Worm (Caenorhabditis elegans) whole organism, early embryonic: ENCODE results near the gene W01A11.1.

Source experiments
- F13C5.2 ChIP-seq: sonication (generic microtip); optimal IDR thresholded peaks from 2 replicates; lab custom pipeline; 2017; ENCODE audit warnings: mild to moderate bottlenecking, missing genetic modification characterization, inconsistent platforms, missing compliant biosample characterization
- aly-1 ChIP-seq: sonication (generic microtip); optimal IDR thresholded peaks from 2 replicates; lab custom pipeline; 2016; ENCODE audit warnings: missing genetic modification characterization, missing compliant biosample characterization
- ama-1 ChIP-seq: fragments of 150-350 bp; optimal IDR thresholded peaks from 2 replicates; lab custom pipeline; 2014
- ceh-13 ChIP-seq: fragments of 200-800 bp; sonication (Bioruptor generic); optimal IDR thresholded peaks from 2 replicates; lab custom pipeline; 2018; ENCODE audit warnings: mild to moderate bottlenecking, missing genetic modification characterization, missing compliant biosample characterization
- ceh-36 ChIP-seq: sonication (generic microtip); optimal IDR thresholded peaks from 2 replicates; lab custom pipeline; 2016; ENCODE audit warnings: missing genetic modification characterization, inconsistent platforms, missing compliant biosample characterization
- flt-1 ChIP-seq: fragments of 200-800 bp; sonication (Bioruptor generic); IDR thresholded peaks from 2 replicates; pipeline ENCODE4 v1.3.6; 2022; ENCODE audit warnings: missing genetic modification characterization, missing compliant biosample characterization
- hmbx-1 ChIP-seq: sonication (generic microtip); optimal IDR thresholded peaks from 2 replicates; lab custom pipeline; 2016; ENCODE audit warnings: mild to moderate bottlenecking, missing genetic modification characterization, missing compliant biosample characterization
- hmg-4 ChIP-seq: fragments of 200-800 bp; sonication (Bioruptor generic); optimal IDR thresholded peaks from 2 replicates; lab custom pipeline; 2018; ENCODE audit warnings: mild to moderate bottlenecking, missing genetic modification characterization, missing compliant biosample characterization
- hnd-1 ChIP-seq: sonication (generic microtip); optimal IDR thresholded peaks from 2 replicates; lab custom pipeline; 2016; ENCODE audit warnings: missing genetic modification characterization, missing compliant biosample characterization
- pes-1 ChIP-seq: fragments of 200-800 bp; sonication (Bioruptor generic); IDR thresholded peaks from 2 replicates; pipeline ENCODE4 v1.3.6; 2022; ENCODE audit warnings: missing genetic modification reagents, missing genetic modification characterization, missing compliant biosample characterization
- scrt-1 ChIP-seq: fragments of 200-800 bp; sonication (Bioruptor generic); IDR thresholded peaks from 2 replicates; pipeline ENCODE4 v1.3.6; 2022; ENCODE audit warnings: missing genetic modification characterization, missing compliant biosample characterization
- sea-1 ChIP-seq: fragments of 200-800 bp; sonication (Bioruptor generic); conservative IDR thresholded peaks from 2 replicates; pipeline ENCODE4 v1.3.6; 2022; ENCODE audit warnings: missing genetic modification characterization, missing compliant biosample characterization

DNA sequence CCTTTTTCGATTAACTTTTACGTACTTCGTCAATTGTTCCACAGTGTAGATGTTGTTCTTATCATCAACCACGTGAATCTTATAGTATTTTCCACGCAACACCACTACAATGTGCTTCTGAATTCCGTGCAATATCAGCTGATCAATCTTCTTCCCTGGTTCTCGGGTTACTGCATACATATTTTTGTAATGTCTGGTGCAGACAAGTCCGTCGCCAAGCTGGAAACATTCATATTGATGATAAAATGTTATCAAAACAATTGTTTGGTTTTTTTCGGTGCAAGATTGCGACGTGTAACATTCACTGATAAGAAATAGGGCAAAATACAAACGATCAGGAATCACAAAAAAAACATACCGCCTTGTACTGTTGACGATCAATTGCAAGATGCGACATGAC, 6.5 kb upstream of the W01A11.1 start:
- TF ChIP-seq ceh-36 (no peak), ama-1 (lab: Kevin White, UChicago) (no peak), F13C5.2 (tag; lab: Kevin White, UChicago) (no peak), flt-1 (GFP tag; lab: Robert Waterston, UW) (no peak), sea-1 (GFP tag; lab: Robert Waterston, UW) (no peak), pes-1 (GFP tag; lab: Robert Waterston, UW) (no peak), hmbx-1 (tag; lab: Kevin White, UChicago) (no peak), hnd-1 (tag; lab: Kevin White, UChicago) (no peak), ceh-13 (no peak), hmg-4 (GFP tag; lab: Kevin White, UChicago) (no peak), aly-1 (no peak), scrt-1 (GFP tag; lab: Robert Waterston, UW) (no peak)
